Worm (Caenorhabditis elegans) whole organism, L4/young adult: ENCODE results near the gene pals-38.

Experiments
- W03F9.2 ChIP-seq: fragments of 150-350 bp; optimal IDR thresholded peaks from 2 replicates; lab custom pipeline; 2014; ENCODE audit warnings: missing biosample characterization, missing genetic modification characterization
- dao-5 ChIP-seq: sonication (generic microtip); optimal IDR thresholded peaks from 2 replicates; lab custom pipeline; 2016; ENCODE audit warnings: missing genotype, missing genetic modification characterization, moderate library complexity, missing compliant biosample characterization
- him-1 ChIP-seq: sonication (generic microtip); optimal IDR thresholded peaks from 2 replicates; lab custom pipeline; 2016; ENCODE audit warnings: missing genotype, missing genetic modification reagents, missing genetic modification characterization, missing compliant biosample characterization

The pals-38 gene

ce11 chrV:12446895-12447294, at the start of gene pals-38, which contains the start of gene C54D10.9:
Gene pals-38 (minus strand): TSS chrV:12446995.
Gene C54D10.9 (plus strand): TSS chrV:12447153.
- TF ChIP-seq W03F9.2 (tag; lab: Kevin White, UChicago) (no peak), dao-5 (no peak), him-1 (tag; lab: Kevin White, UChicago) (no peak)

- TF ChIP-seq him-1 (tag; lab: Kevin White, UChicago) (no peak), W03F9.2 (tag; lab: Kevin White, UChicago) (no peak), dao-5 (no peak)
Observed at ce11 chrV:12494522-12494921, 47.7 kb upstream of the pals-38 start, which contains the start of gene mrps-11. Gene mrps-11 (minus strand): TSS chrV:12494622.

- no peak for TF ChIP-seq dao-5
- TF ChIP-seq W03F9.2 (tag; lab: Kevin White, UChicago), result peak; percentile 63
Observed at ce11 chrV:12491070-12491643, 44.4 kb upstream of the pals-38 start.

ce11 chrV:12488002-12488401, 41.2 kb upstream of the pals-38 start:
- no peak for TF ChIP-seq dao-5
- TF ChIP-seq him-1 (tag; lab: Kevin White, UChicago), result no peak
- no peak for TF ChIP-seq W03F9.2 (tag; lab: Kevin White, UChicago)

ce11 chrV:12486934-12487333, 40.1 kb upstream of the pals-38 start, which contains the start of gene inx-11:
Gene inx-11 (plus strand): TSS chrV:12487234.
- no peak for TF ChIP-seq W03F9.2 (tag; lab: Kevin White, UChicago)
- no peak for TF ChIP-seq dao-5
- TF ChIP-seq him-1 (tag; lab: Kevin White, UChicago), result no peak

ce11 chrV:12484585-12484984, 37.8 kb upstream of the pals-38 start, which contains the start of gene srt-39:
Gene srt-39 (plus strand): TSS chrV:12484885.
- TF ChIP-seq dao-5, result no peak
- no peak for TF ChIP-seq W03F9.2 (tag; lab: Kevin White, UChicago)
- no peak for TF ChIP-seq him-1 (tag; lab: Kevin White, UChicago)

DNA sequence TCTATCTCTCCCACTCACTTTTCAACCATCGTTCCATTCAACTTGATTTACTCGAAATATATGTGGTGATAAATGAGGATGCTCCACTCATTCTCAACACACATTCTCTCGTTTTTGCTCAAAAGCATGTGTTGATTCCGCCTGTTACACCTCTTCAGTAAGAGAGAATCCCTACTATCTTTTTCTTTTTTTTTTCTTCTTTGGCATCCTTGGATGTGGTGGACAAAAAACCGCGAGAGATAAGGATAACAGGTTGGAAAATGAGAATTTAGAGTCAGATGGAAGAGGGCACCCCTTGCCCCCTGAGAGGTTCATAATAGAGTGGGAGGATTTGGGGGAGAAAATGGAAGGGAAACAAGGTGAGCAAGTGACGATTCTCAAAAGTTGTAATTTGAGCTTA, 32.2 kb upstream of the pals-38 start:
- TF ChIP-seq W03F9.2 (tag; lab: Kevin White, UChicago), result no peak
- no peak for TF ChIP-seq dao-5
- no peak for TF ChIP-seq him-1 (tag; lab: Kevin White, UChicago)

- TF ChIP-seq W03F9.2 (tag; lab: Kevin White, UChicago) (no peak), dao-5 (no peak), him-1 (tag; lab: Kevin White, UChicago) (no peak)
Observed at ce11 chrV:12478111-12478510, 31.3 kb upstream of the pals-38 start, which contains the start of gene atn-1. Gene atn-1 (plus strand): TSS chrV:12478411.

ce11 chrV:12477139-12477538, 30.3 kb upstream of the pals-38 start:
- TF ChIP-seq dao-5 (no peak), W03F9.2 (tag; lab: Kevin White, UChicago) (no peak), him-1 (tag; lab: Kevin White, UChicago) (no peak)

ce11 chrV:12475360-12475759, 28.6 kb upstream of the pals-38 start:
- TF ChIP-seq him-1 (tag; lab: Kevin White, UChicago), result no peak
- TF ChIP-seq W03F9.2 (tag; lab: Kevin White, UChicago), result no peak
- TF ChIP-seq dao-5, result no peak

ce11 chrV:12470324-12470723, 23.5 kb upstream of the pals-38 start:
- TF ChIP-seq W03F9.2 (tag; lab: Kevin White, UChicago), result no peak

DNA sequence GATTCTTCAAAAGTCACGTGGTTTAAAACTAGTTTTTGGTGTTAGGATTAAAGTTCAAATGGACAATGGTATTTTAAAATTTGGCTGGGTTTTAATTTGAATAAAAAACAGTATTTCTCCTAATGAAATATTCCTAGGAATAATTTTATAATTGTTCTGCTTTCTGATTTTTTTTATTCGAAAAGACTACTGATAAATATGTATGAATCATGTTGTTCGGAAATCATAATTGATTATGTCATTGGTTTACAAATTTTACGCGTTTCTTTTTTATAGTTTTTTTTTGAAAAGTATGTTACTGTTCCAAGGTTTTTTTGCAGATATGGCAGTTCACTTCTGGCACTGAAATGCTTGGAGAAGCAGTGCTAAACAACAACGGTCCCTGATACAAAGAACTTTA, 21.6 kb upstream of the pals-38 start, which contains the start of gene F28C1.3:
TSS of gene F28C1.3 (plus strand) at position 301 of the 400 bp plus-strand sequence.
- no peak for TF ChIP-seq W03F9.2 (tag; lab: Kevin White, UChicago)
- no peak for TF ChIP-seq him-1 (tag; lab: Kevin White, UChicago)
- no peak for TF ChIP-seq dao-5

- TF ChIP-seq dao-5 (no peak), W03F9.2 (tag; lab: Kevin White, UChicago) (peak; percentile 30), him-1 (tag; lab: Kevin White, UChicago) (no peak)
Observed at ce11 chrV:12467755-12468154, 21.0 kb upstream of the pals-38 start.

DNA sequence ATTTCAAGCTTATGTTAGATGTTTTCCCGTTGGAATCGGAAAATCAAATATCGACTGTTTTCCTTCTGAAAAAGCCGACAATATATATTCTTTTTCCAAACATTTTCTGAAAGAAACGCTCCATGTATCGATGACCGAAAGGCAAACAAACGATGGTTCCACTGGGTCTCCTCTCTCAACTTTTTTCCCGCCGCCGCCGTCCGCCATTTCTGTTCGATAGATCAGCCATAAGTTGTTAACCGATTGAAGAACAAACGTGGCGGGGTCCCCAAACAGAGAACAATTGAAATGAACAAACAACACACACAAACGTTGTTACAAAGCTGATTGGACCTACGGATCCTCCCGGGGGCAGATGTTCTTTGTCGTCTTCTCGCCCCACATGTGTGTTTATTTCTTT, 19.9 kb upstream of the pals-38 start:
- no peak for TF ChIP-seq him-1 (tag; lab: Kevin White, UChicago)
- no peak for TF ChIP-seq W03F9.2 (tag; lab: Kevin White, UChicago)
- no peak for TF ChIP-seq dao-5

DNA sequence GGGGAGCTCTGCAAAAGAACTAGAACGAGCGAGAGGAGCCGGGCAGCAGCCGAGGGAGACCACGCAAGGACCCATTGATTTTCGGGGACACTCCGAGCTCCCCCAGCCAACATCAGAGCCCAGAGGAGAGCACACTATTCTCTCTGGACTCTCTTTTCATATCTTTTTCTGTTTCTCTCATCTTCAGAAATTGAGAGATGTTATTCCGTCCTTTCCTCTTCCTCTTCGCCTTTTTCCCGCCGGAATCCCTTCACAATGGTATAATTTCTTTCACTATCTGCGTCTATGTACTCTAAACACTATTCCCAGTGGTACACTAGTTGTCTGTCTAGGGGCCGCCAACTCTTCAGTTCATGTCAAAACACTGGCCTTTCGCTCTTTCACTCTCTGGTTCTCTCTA, 18.6 kb upstream of the pals-38 start:
- TF ChIP-seq dao-5, result no peak
- TF ChIP-seq him-1 (tag; lab: Kevin White, UChicago), result peak; percentile 52
